Worm (Caenorhabditis elegans): ENCODE results near the gene npp-22.

DNA sequence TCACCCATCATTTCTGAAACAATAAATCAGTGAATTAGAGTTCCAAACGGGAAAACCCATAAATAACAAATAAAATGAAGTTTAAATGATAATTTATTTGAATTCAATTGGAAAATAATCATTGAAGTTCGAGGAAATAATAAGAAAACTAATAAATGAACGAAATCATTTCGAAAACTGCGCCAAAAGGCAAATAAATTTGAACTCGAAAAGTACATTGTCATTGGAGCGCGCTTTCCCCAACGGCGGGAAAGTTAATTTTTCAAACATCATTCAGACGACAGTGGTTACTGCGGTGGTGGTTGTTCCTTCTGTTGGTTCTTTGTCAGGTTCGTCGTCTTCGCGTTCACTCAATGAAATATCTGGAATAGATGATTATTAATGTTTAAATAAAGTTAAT lies at the start of gene npp-22:
- TF ChIP-seq flt-1 (GFP tag; IDR thresholded peaks at IDR 0.05), result no peak
- no peak for TF ChIP-seq ztf-29 (GFP tag; IDR thresholded peaks at IDR 0.05)
- TF ChIP-seq ref-1 (GFP tag; conservative IDR thresholded peaks at IDR 0.05), result no peak
- TF ChIP-seq ztf-23 (GFP tag; IDR thresholded peaks at IDR 0.05), result no peak
- TF ChIP-seq klf-2 (GFP tag; conservative IDR thresholded peaks at IDR 0.05), result no peak
- no peak for TF ChIP-seq T22C8.4 (GFP tag; IDR thresholded peaks at IDR 0.05)
